Worm (Caenorhabditis elegans) whole organism, L1 larva: ENCODE data around the gene H06I04.6.

Source experiments
- aha-1 ChIP-seq: fragments of 150-350 bp; optimal IDR thresholded peaks from 2 replicates; lab custom pipeline; 2014; ENCODE audit warnings: missing biosample characterization, missing genetic modification characterization
- alr-1 ChIP-seq: fragments of 200-800 bp; sonication (Bioruptor generic); optimal IDR thresholded peaks from 2 replicates; lab custom pipeline; 2018; ENCODE audit warnings: borderline replicate concordance, mild to moderate bottlenecking, missing genetic modification characterization, missing compliant biosample characterization
- irx-1 ChIP-seq: sonication (generic microtip); optimal IDR thresholded peaks from 2 replicates; lab custom pipeline; 2016; ENCODE audit warnings: missing genetic modification characterization, missing compliant biosample characterization
- lsy-2 ChIP-seq, 2 experiments: fragments of 150-350 bp; optimal IDR thresholded peaks; 2 replicates each; lab custom pipeline; 2014; ENCODE audit warnings: missing biosample characterization in 2 of 2, missing genetic modification characterization in 2 of 2
- mab-9 ChIP-seq: fragments of 200-800 bp; sonication (Bioruptor generic); IDR thresholded peaks from 2 replicates; pipeline ENCODE4 v1.3.6; 2022; ENCODE audit warnings: missing genetic modification reagents, missing genetic modification characterization, missing compliant biosample characterization
- nhr-237 ChIP-seq: fragments of 150-350 bp; optimal IDR thresholded peaks from 2 replicates; lab custom pipeline; 2014; ENCODE audit warnings: missing biosample characterization, missing genetic modification characterization
- nhr-76 ChIP-seq: sonication (generic microtip); optimal IDR thresholded peaks from 2 replicates; lab custom pipeline; 2017; ENCODE audit warnings: missing biosample characterization, missing genetic modification characterization
- nhr-77 ChIP-seq: fragments of 150-350 bp; optimal IDR thresholded peaks from 2 replicates; lab custom pipeline; 2014; ENCODE audit warnings: missing biosample characterization, missing genetic modification characterization
- snpc-4 ChIP-seq: fragments of 150-350 bp; optimal IDR thresholded peaks from 2 replicates; lab custom pipeline; 2014; ENCODE audit warnings: missing biosample characterization, missing genetic modification characterization
- tbx-2 ChIP-seq: sonication (generic microtip); optimal IDR thresholded peaks from 2 replicates; lab custom pipeline; 2016; ENCODE audit warnings: missing genetic modification characterization, missing compliant biosample characterization
- unc-130 ChIP-seq: fragments of 150-350 bp; optimal IDR thresholded peaks from 2 replicates; lab custom pipeline; 2017; ENCODE audit warnings: missing biosample characterization, missing genetic modification characterization, inconsistent platforms
- unc-62 ChIP-seq: fragments of 150-350 bp; optimal IDR thresholded peaks from 2 replicates; lab custom pipeline; 2014; ENCODE audit warnings: missing biosample characterization, missing genetic modification reagents, missing genetic modification characterization
- zag-1 ChIP-seq: fragments of 150-350 bp; optimal IDR thresholded peaks from 2 replicates; lab custom pipeline; 2014; ENCODE audit warnings: missing biosample characterization, missing genetic modification characterization

DNA sequence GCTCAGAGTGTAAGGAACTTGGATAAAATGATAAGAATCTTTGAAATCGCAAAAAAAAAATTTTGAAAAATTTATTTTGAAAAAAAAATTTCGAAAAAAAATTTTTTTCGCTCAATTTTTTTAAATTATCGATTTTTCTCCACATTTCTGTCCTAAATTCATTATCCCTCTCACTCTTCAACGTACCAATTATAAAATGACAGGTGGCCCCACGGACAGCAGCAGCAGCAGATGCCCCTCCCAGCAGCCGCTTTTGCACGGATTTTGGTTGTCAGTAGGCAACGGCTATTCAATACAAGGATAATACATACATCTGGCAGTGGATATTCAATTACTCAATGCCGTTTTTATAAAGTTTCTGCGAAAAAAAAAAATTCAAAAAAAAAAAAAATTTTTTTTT is 22.3 kb upstream of the H06I04.6 start, which contains the start of gene sft-1:
- TF ChIP-seq alr-1 (tag; lab: Kevin White, UChicago) (no peak), nhr-77 (tag; lab: Kevin White, UChicago) (no peak), mab-9 (GFP tag; lab: Robert Waterston, UW) (no peak), unc-62 (no peak), nhr-76 (tag; lab: Kevin White, UChicago) (no peak), aha-1 (tag; lab: Kevin White, UChicago) (no peak), zag-1 (tag; lab: Kevin White, UChicago) (no peak), nhr-237 (no peak), snpc-4 (tag; lab: Kevin White, UChicago) (no peak), unc-130 (no peak), irx-1 (tag; lab: Kevin White, UChicago) (no peak), lsy-2 (tag; optimal IDR thresholded peaks at IDR 0.05; lab: Kevin White, UChicago) (no peak), tbx-2 (tag; lab: Kevin White, UChicago) (no peak)
